In genomic region chrV:5038449-5038848, ce11 we compare ENCODE assay signal across 4 worm cellular contexts.
TF ChIP-seq lines count a peak whose summit lies in the region.

No protein-coding gene starts in this region.

TF ChIP-seq in whole organism, L1 larva, 84 proteins besides CTCF, POLR2A, EP300 and RAD21:
- no peak for TF ChIP-seq sox-4 (tag; optimal IDR thresholded peaks at IDR 0.05; lab: Kevin White, UChicago)
- TF ChIP-seq nhr-85 (tag; lab: Kevin White, UChicago) = peak; percentile 85
- peak in 1 of 2 experiments; percentile 5 for TF ChIP-seq lin-35 (GFP tag; optimal IDR thresholded peaks at IDR 0.05; lab: Kevin White, UChicago)
- TF ChIP-seq tbx-2 (tag; optimal IDR thresholded peaks at IDR 0.05; lab: Kevin White, UChicago) = no peak
- no peak for TF ChIP-seq egl-13 (tag; optimal IDR thresholded peaks at IDR 0.05; lab: Kevin White, UChicago)
- no peak for TF ChIP-seq vab-15 (tag; optimal IDR thresholded peaks at IDR 0.05; lab: Kevin White, UChicago)
- TF ChIP-seq blmp-1 (tag; optimal IDR thresholded peaks at IDR 0.05; lab: Kevin White, UChicago) = peak; percentile 83
- TF ChIP-seq Y116A8C.19 (tag; optimal IDR thresholded peaks at IDR 0.05; lab: Kevin White, UChicago; ENCODE audit: borderline replicate concordance) = no peak
- no peak for TF ChIP-seq zag-1 (tag; optimal IDR thresholded peaks at IDR 0.05; lab: Kevin White, UChicago)
- no peak for TF ChIP-seq C34B4.2 (tag; optimal IDR thresholded peaks at IDR 0.05; lab: Kevin White, UChicago)
- no peak for TF ChIP-seq unc-30 (tag; optimal IDR thresholded peaks at IDR 0.05; lab: Kevin White, UChicago)
- TF ChIP-seq nhr-28 (tag; optimal IDR thresholded peaks at IDR 0.05; lab: Kevin White, UChicago) = no peak
- TF ChIP-seq nhr-20 (tag; optimal IDR thresholded peaks at IDR 0.05; lab: Kevin White, UChicago) = no peak
- TF ChIP-seq rnt-1 (tag; optimal IDR thresholded peaks at IDR 0.05; lab: Kevin White, UChicago) = no peak
- TF ChIP-seq pax-3 (tag; optimal IDR thresholded peaks at IDR 0.05; lab: Kevin White, UChicago) = no peak
- no peak for TF ChIP-seq ztf-4 (tag; optimal IDR thresholded peaks at IDR 0.05; lab: Kevin White, UChicago)
- peak; percentile 48 for TF ChIP-seq lin-14 (GFP tag; optimal IDR thresholded peaks at IDR 0.05; lab: Kevin White, UChicago)
- no peak for TF ChIP-seq jun-1 (tag; optimal IDR thresholded peaks at IDR 0.05; lab: Kevin White, UChicago)
- TF ChIP-seq grh-1 (GFP tag; IDR thresholded peaks at IDR 0.05; lab: Robert Waterston, UW) = peak; percentile 54
- no peak for TF ChIP-seq nhr-47 (tag; optimal IDR thresholded peaks at IDR 0.05; lab: Kevin White, UChicago)
- TF ChIP-seq snpc-4 (tag; optimal IDR thresholded peaks at IDR 0.05; lab: Kevin White, UChicago) = no peak
- TF ChIP-seq elt-3 (tag; optimal IDR thresholded peaks at IDR 0.05; lab: Kevin White, UChicago) = peak in 1 of 6 experiments; percentile 23

TF ChIP-seq in whole organism, L2 larva, 48 proteins besides CTCF, POLR2A, EP300 and RAD21:
- TF ChIP-seq nhr-25 (tag; optimal IDR thresholded peaks at IDR 0.05; lab: Kevin White, UChicago) (peak; percentile 27), nhr-10 (tag; optimal IDR thresholded peaks at IDR 0.05; lab: Kevin White, UChicago) (no peak)

TF ChIP-seq in whole organism, L3 larva, 47 proteins besides CTCF, POLR2A, EP300 and RAD21:
- TF ChIP-seq fkh-2 (tag; optimal IDR thresholded peaks at IDR 0.05; lab: Kevin White, UChicago) (no peak), nhr-25 (tag; optimal IDR thresholded peaks at IDR 0.05; lab: Kevin White, UChicago) (peak; percentile 60), snpc-4 (tag; optimal IDR thresholded peaks at IDR 0.05; lab: Kevin White, UChicago) (no peak), ceh-16 (tag; optimal IDR thresholded peaks at IDR 0.05; lab: Kevin White, UChicago) (no peak), nhr-77 (tag; optimal IDR thresholded peaks at IDR 0.05; lab: Kevin White, UChicago) (no peak), lin-39 (tag; optimal IDR thresholded peaks at IDR 0.05; lab: Kevin White, UChicago) (no peak), nhr-11 (tag; optimal IDR thresholded peaks at IDR 0.05; lab: Kevin White, UChicago) (no peak), aly-2 (tag; optimal IDR thresholded peaks at IDR 0.05; lab: Kevin White, UChicago) (no peak), daf-12 (tag; optimal IDR thresholded peaks at IDR 0.05; lab: Kevin White, UChicago) (no peak)

TF ChIP-seq in whole organism, mixed stage, embryonic, 35 proteins besides CTCF, POLR2A, EP300 and RAD21:
- TF ChIP-seq tbx-8 (GFP tag; optimal IDR thresholded peaks at IDR 0.05; lab: Kevin White, UChicago) = no peak
- TF ChIP-seq elt-3 (tag; optimal IDR thresholded peaks at IDR 0.05; lab: Kevin White, UChicago) = no peak
- no peak for TF ChIP-seq zip-8 (tag; optimal IDR thresholded peaks at IDR 0.05; lab: Kevin White, UChicago)
- peak; percentile 53 for TF ChIP-seq elt-1 (tag; optimal IDR thresholded peaks at IDR 0.05; lab: Kevin White, UChicago; ENCODE audit: borderline replicate concordance, insufficient read depth)
- TF ChIP-seq nhr-2 (tag; optimal IDR thresholded peaks at IDR 0.05; lab: Kevin White, UChicago) = peak; percentile 4

Comparison
In these comparisons a context has a peak if more than half of its experiments do, and no peak if none do; other contexts are left out.
1. Of the 22 proteins assayed by ChIP-seq in both whole organism, L1 larva and whole organism, L2 larva: peak only in whole organism, L1 larva: blmp-1; only in whole organism, L2 larva: none; in both: none; in neither: 20; mixed calls (peak in some experiments, not most) for 1.